Fruit fly (Drosophila melanogaster) whole organism, prepupa: ENCODE results near the gene CG42716.

Experiments used
- Blimp-1 ChIP-seq: fragments of 200-800 bp; sonication (Bioruptor generic); optimal IDR thresholded peaks from 3 replicates; lab custom pipeline; 2017; ENCODE audit warnings: missing biosample characterization, missing genetic modification characterization, mild to moderate bottlenecking, moderate library complexity, missing genetic modification reagents
- CG10631 ChIP-seq: fragments of 200-800 bp; sonication (Bioruptor generic); optimal IDR thresholded peaks from 2 replicates; lab custom pipeline; 2016; ENCODE audit warnings: missing biosample characterization, missing genetic modification characterization
- CG10669 ChIP-seq: fragments of 200-800 bp; sonication (Bioruptor generic); optimal IDR thresholded peaks from 3 replicates; lab custom pipeline; 2018; ENCODE audit warnings: missing biosample characterization, mild to moderate bottlenecking, missing genetic modification characterization, moderate library complexity
- CG11294 ChIP-seq: fragments of 200-800 bp; sonication (Bioruptor generic); IDR thresholded peaks from 2 replicates; pipeline ENCODE4 v1.3.6; 2022; ENCODE audit warnings: missing biosample characterization, missing genetic modification characterization
- CG11762 ChIP-seq: fragments of 200-800 bp; sonication (Bioruptor generic); optimal IDR thresholded peaks from 3 replicates; lab custom pipeline; 2016; ENCODE audit warnings: missing biosample characterization, missing genetic modification characterization; ENCODE audit not compliant: insufficient read depth
- CG11902 ChIP-seq: fragments of 200-800 bp; sonication (Bioruptor generic); optimal IDR thresholded peaks from 3 replicates; lab custom pipeline; 2016; ENCODE audit warnings: missing biosample characterization, missing genetic modification characterization
- CG15336 ChIP-seq: fragments of 200-800 bp; sonication (Bioruptor generic); IDR thresholded peaks from 2 replicates; pipeline ENCODE4 v1.3.6; 2022; ENCODE audit warnings: missing biosample characterization, missing genetic modification characterization
- CG1621 ChIP-seq: fragments of 200-800 bp; sonication (Bioruptor generic); optimal IDR thresholded peaks from 3 replicates; lab custom pipeline; 2018; ENCODE audit warnings: missing biosample characterization, mild to moderate bottlenecking, missing genetic modification characterization
- CG16779 ChIP-seq: fragments of 200-800 bp; sonication (Bioruptor generic); optimal IDR thresholded peaks from 3 replicates; lab custom pipeline; 2017; ENCODE audit warnings: missing biosample characterization, mild to moderate bottlenecking, missing genetic modification characterization
- CG3032 ChIP-seq: fragments of 200-800 bp; optimal IDR thresholded peaks from 2 replicates; lab custom pipeline; 2019; ENCODE audit warnings: missing biosample characterization, mild to moderate bottlenecking, missing genetic modification characterization, moderate library complexity
- CG31627 ChIP-seq: fragments of 200-800 bp; sonication (Bioruptor generic); optimal IDR thresholded peaks from 3 replicates; lab custom pipeline; 2016; ENCODE audit warnings: missing biosample characterization, missing genetic modification characterization
- CG32006 ChIP-seq: fragments of 200-800 bp; sonication (Bioruptor generic); optimal IDR thresholded peaks from 3 replicates; lab custom pipeline; 2017; ENCODE audit warnings: missing biosample characterization, mild to moderate bottlenecking, missing genetic modification characterization
- CG34406 ChIP-seq: fragments of 200-800 bp; sonication (Bioruptor generic); optimal IDR thresholded peaks from 3 replicates; lab custom pipeline; 2016; ENCODE audit warnings: missing biosample characterization, missing genetic modification characterization
- CG3919 ChIP-seq: fragments of 200-800 bp; sonication (Bioruptor generic); optimal IDR thresholded peaks from 3 replicates; lab custom pipeline; 2016; ENCODE audit warnings: missing biosample characterization, missing genetic modification characterization
- CG4318 ChIP-seq: fragments of 200-800 bp; sonication (Bioruptor generic); optimal IDR thresholded peaks from 3 replicates; lab custom pipeline; 2017; ENCODE audit warnings: missing biosample characterization, mild to moderate bottlenecking, missing genetic modification characterization
- CG6163 ChIP-seq: fragments of 200-800 bp; sonication (Bioruptor generic); IDR thresholded peaks from 3 replicates; pipeline ENCODE4 v1.3.6; 2022; ENCODE audit warnings: missing biosample characterization, missing genetic modification characterization
- CG6276 ChIP-seq: fragments of 200-800 bp; sonication (Bioruptor generic); optimal IDR thresholded peaks from 2 replicates; lab custom pipeline; 2017; ENCODE audit warnings: missing biosample characterization, mild to moderate bottlenecking, missing genetic modification characterization
- CG6792 ChIP-seq: fragments of 200-800 bp; sonication (Bioruptor generic); optimal IDR thresholded peaks from 3 replicates; lab custom pipeline; 2016; ENCODE audit warnings: missing biosample characterization, missing genetic modification characterization
- CG7368 ChIP-seq: fragments of 200-800 bp; sonication (Bioruptor generic); optimal IDR thresholded peaks from 3 replicates; lab custom pipeline; 2016; ENCODE audit warnings: missing biosample characterization, missing genetic modification characterization
- CG8119 ChIP-seq: fragments of 200-800 bp; sonication (Bioruptor generic); IDR thresholded peaks from 3 replicates; pipeline ENCODE4 v1.3.6; 2022; ENCODE audit warnings: missing biosample characterization, missing genetic modification characterization
- CG8319 ChIP-seq: fragments of 200-800 bp; sonication (Bioruptor generic); optimal IDR thresholded peaks from 3 replicates; lab custom pipeline; 2016; ENCODE audit warnings: missing biosample characterization, missing genetic modification characterization
- CG8632 ChIP-seq: fragments of 200-800 bp; sonication (Bioruptor generic); optimal IDR thresholded peaks from 3 replicates; lab custom pipeline; 2016; ENCODE audit warnings: missing biosample characterization, missing genetic modification characterization
- CG9139 ChIP-seq: fragments of 200-800 bp; sonication (Bioruptor generic); optimal IDR thresholded peaks from 3 replicates; lab custom pipeline; 2017; ENCODE audit warnings: missing biosample characterization, mild to moderate bottlenecking, missing genetic modification characterization
- Eip75B ChIP-seq: fragments of 200-800 bp; sonication (Bioruptor generic); optimal IDR thresholded peaks from 3 replicates; lab custom pipeline; 2016; ENCODE audit warnings: missing biosample characterization, missing genetic modification characterization
- Eip78C ChIP-seq: fragments of 200-800 bp; sonication (Bioruptor generic); peaks from one replicate; lab custom pipeline; 2016; ENCODE audit warnings: missing biosample characterization, missing genetic modification characterization
- Eip93F ChIP-seq: fragments of 200-800 bp; sonication (Bioruptor generic); optimal IDR thresholded peaks from 2 replicates; lab custom pipeline; 2016; ENCODE audit warnings: missing biosample characterization, mild to moderate bottlenecking, missing genetic modification characterization
- Ets21C ChIP-seq: fragments of 200-800 bp; sonication (Bioruptor generic); optimal IDR thresholded peaks from 3 replicates; lab custom pipeline; 2016; ENCODE audit warnings: missing biosample characterization, missing genetic modification characterization
- Gug ChIP-seq: fragments of 200-800 bp; sonication (Bioruptor generic); IDR thresholded peaks from 2 replicates; pipeline ENCODE4 v1.3.6; 2022; ENCODE audit warnings: missing biosample characterization, missing genetic modification characterization
- Hr39 ChIP-seq: fragments of 200-800 bp; sonication (Bioruptor generic); optimal IDR thresholded peaks from 2 replicates; lab custom pipeline; 2016; ENCODE audit warnings: missing biosample characterization, missing genetic modification characterization
- Hr4 ChIP-seq: fragments of 200-800 bp; sonication (Bioruptor generic); optimal IDR thresholded peaks from 3 replicates; lab custom pipeline; 2016; ENCODE audit warnings: missing biosample characterization, missing genetic modification characterization
- Lpt ChIP-seq: fragments of 200-800 bp; sonication (Bioruptor generic); optimal IDR thresholded peaks from 3 replicates; lab custom pipeline; 2016; ENCODE audit warnings: missing biosample characterization, missing genetic modification characterization
- Met ChIP-seq: fragments of 200-800 bp; sonication (Bioruptor generic); optimal IDR thresholded peaks from 3 replicates; lab custom pipeline; 2016; ENCODE audit warnings: missing biosample characterization, missing genetic modification characterization
- OdsH ChIP-seq: fragments of 200-800 bp; sonication (Bioruptor generic); optimal IDR thresholded peaks from 3 replicates; lab custom pipeline; 2016; ENCODE audit warnings: missing biosample characterization, missing genetic modification characterization
- Smox ChIP-seq: fragments of 200-800 bp; sonication (Bioruptor generic); optimal IDR thresholded peaks from 3 replicates; lab custom pipeline; 2016; ENCODE audit warnings: missing biosample characterization, missing genetic modification characterization
- Sox102F ChIP-seq: fragments of 200-800 bp; sonication (Bioruptor generic); optimal IDR thresholded peaks from 2 replicates; lab custom pipeline; 2016; ENCODE audit warnings: missing biosample characterization, mild to moderate bottlenecking, missing genetic modification characterization
- Sox14 ChIP-seq: fragments of 200-800 bp; sonication (Bioruptor generic); optimal IDR thresholded peaks from 3 replicates; lab custom pipeline; 2016; ENCODE audit warnings: missing biosample characterization, missing genetic modification characterization
- Sox15 ChIP-seq: fragments of 200-800 bp; sonication (Bioruptor generic); optimal IDR thresholded peaks from 3 replicates; lab custom pipeline; 2016; ENCODE audit warnings: missing biosample characterization, missing genetic modification characterization
- achi ChIP-seq: fragments of 200-800 bp; sonication (Bioruptor generic); optimal IDR thresholded peaks from 3 replicates; lab custom pipeline; 2016; ENCODE audit warnings: missing biosample characterization, missing genetic modification characterization
- cyc ChIP-seq: fragments of 200-800 bp; sonication (Bioruptor generic); optimal IDR thresholded peaks from 3 replicates; lab custom pipeline; 2016; ENCODE audit warnings: missing biosample characterization, missing genetic modification characterization
- dac ChIP-seq: fragments of 200-800 bp; sonication (Bioruptor generic); optimal IDR thresholded peaks from 2 replicates; lab custom pipeline; 2017; ENCODE audit warnings: missing biosample characterization, mild to moderate bottlenecking, missing genetic modification characterization
- dsx ChIP-seq: fragments of 200-800 bp; optimal IDR thresholded peaks from 3 replicates; lab custom pipeline; 2019; ENCODE audit warnings: missing biosample characterization, mild to moderate bottlenecking, missing genetic modification characterization, moderate library complexity; ENCODE audit not compliant: poor library complexity, severe bottlenecking
- eg ChIP-seq: fragments of 200-800 bp; sonication (Bioruptor generic); IDR thresholded peaks from 3 replicates; pipeline ENCODE4 v1.3.6; 2022; ENCODE audit warnings: missing biosample characterization, missing genetic modification characterization
- esn ChIP-seq: fragments of 200-800 bp; sonication (Bioruptor generic); optimal IDR thresholded peaks from 2 replicates; lab custom pipeline; 2016; ENCODE audit warnings: missing biosample characterization, mild to moderate bottlenecking, missing genetic modification characterization, moderate library complexity
- fd59A ChIP-seq: fragments of 200-800 bp; sonication (Bioruptor generic); optimal IDR thresholded peaks from 2 replicates; lab custom pipeline; 2017; ENCODE audit warnings: missing biosample characterization, mild to moderate bottlenecking, missing genetic modification characterization, missing genetic modification reagents
- fd85E ChIP-seq: fragments of 200-800 bp; sonication (Bioruptor generic); optimal IDR thresholded peaks from 3 replicates; lab custom pipeline; 2016; ENCODE audit warnings: missing biosample characterization, missing genetic modification characterization
- fkh ChIP-seq: fragments of 200-800 bp; sonication (Bioruptor generic); optimal IDR thresholded peaks from 3 replicates; lab custom pipeline; 2017; ENCODE audit warnings: missing biosample characterization, mild to moderate bottlenecking, missing genetic modification characterization, moderate library complexity
- lz ChIP-seq: fragments of 200-800 bp; sonication (Bioruptor generic); optimal IDR thresholded peaks from 3 replicates; lab custom pipeline; 2016; ENCODE audit warnings: missing biosample characterization, missing genetic modification characterization
- net ChIP-seq: fragments of 200-800 bp; sonication (Bioruptor generic); optimal IDR thresholded peaks from 3 replicates; lab custom pipeline; 2016; ENCODE audit warnings: missing biosample characterization, missing genetic modification characterization
- ss ChIP-seq, 2 experiments: fragments of 200-800 bp; sonication (Bioruptor generic); optimal IDR thresholded peaks; 2 replicates in 1 of 2; 3 replicates in 1 of 2; lab custom pipeline; 2017 to 2018; ENCODE audit warnings: mild to moderate bottlenecking in 2 of 2, missing biosample characterization in 2 of 2, missing genetic modification characterization in 2 of 2, moderate library complexity in 1 of 2
- svp ChIP-seq: fragments of 200-800 bp; sonication (Bioruptor generic); peaks from one replicate; lab custom pipeline; 2016; ENCODE audit warnings: missing biosample characterization, missing genetic modification characterization
- topi ChIP-seq: fragments of 200-800 bp; sonication (Bioruptor generic); optimal IDR thresholded peaks from 3 replicates; lab custom pipeline; 2016; ENCODE audit warnings: missing biosample characterization, missing genetic modification characterization
- vri ChIP-seq: fragments of 200-800 bp; sonication (Bioruptor generic); optimal IDR thresholded peaks from 3 replicates; lab custom pipeline; 2016; ENCODE audit warnings: missing biosample characterization, mild to moderate bottlenecking, missing genetic modification characterization

CG42716 gene

dm6 chr3L:16037048-16037477 is 3.5 kb downstream of the CG42716 start:
- peak; percentile 42 for TF ChIP-seq dsx
- peak; percentile 39 for TF ChIP-seq fd59A (GFP tag; lab: Kevin White, UChicago)
- peak; percentile 88 for TF ChIP-seq svp (GFP tag; lab: Kevin White, UChicago)
- TF ChIP-seq Lpt (GFP tag; lab: Kevin White, UChicago) = peak; percentile 72
- TF ChIP-seq fd85E (GFP tag; lab: Kevin White, UChicago) = no peak
- TF ChIP-seq Blimp-1 (GFP tag; lab: Kevin White, UChicago) = peak; percentile 37
- peak; percentile 51 for TF ChIP-seq CG8632 (GFP tag; lab: Kevin White, UChicago)
- peak; percentile 67 for TF ChIP-seq net (GFP tag; lab: Kevin White, UChicago)
- peak; percentile 43 for TF ChIP-seq Sox15 (GFP tag; lab: Kevin White, UChicago)
- TF ChIP-seq Smox (GFP tag; lab: Kevin White, UChicago) = peak; percentile 78
- peak; percentile 73 for TF ChIP-seq CG31627 (GFP tag; lab: Kevin White, UChicago)
- TF ChIP-seq CG8119 (GFP tag; lab: Robert Waterston, UW) = peak; percentile 82; the same call in 2 of the 3 replicates
- TF ChIP-seq vri = no peak
- TF ChIP-seq esn = peak; percentile 78
- TF ChIP-seq ss (GFP tag; optimal IDR thresholded peaks at IDR 0.05; lab: Kevin White, UChicago) = peak; percentile 3 to 49
- peak; percentile 67 for TF ChIP-seq cyc
- peak; percentile 65 for TF ChIP-seq topi (GFP tag; lab: Kevin White, UChicago)
- TF ChIP-seq CG16779 (tag; lab: Kevin White, UChicago) = peak; percentile 55
- peak; percentile 74 for TF ChIP-seq CG3032 (tag; lab: Kevin White, UChicago)
- peak; percentile 91 for TF ChIP-seq CG15336 (GFP tag; lab: Robert Waterston, UW)
- peak; percentile 43 for TF ChIP-seq fkh (GFP tag; lab: Kevin White, UChicago)
- TF ChIP-seq dac = peak; percentile 9
- peak; percentile 76 for TF ChIP-seq CG6276 (GFP tag; lab: Kevin White, UChicago)
- TF ChIP-seq CG11762 (GFP tag; lab: Kevin White, UChicago) = peak; percentile 53
- TF ChIP-seq CG11294 (GFP tag; lab: Robert Waterston, UW) = peak; percentile 64
- TF ChIP-seq Eip75B (GFP tag; lab: Kevin White, UChicago) = peak; percentile 84
- TF ChIP-seq CG7368 = peak; percentile 50
- peak; percentile 78 for TF ChIP-seq Hr4 (GFP tag; lab: Kevin White, UChicago)
- peak; percentile 80 for TF ChIP-seq Met
- peak; percentile 17 for TF ChIP-seq CG11902 (GFP tag; lab: Kevin White, UChicago)
- TF ChIP-seq Hr39 = peak; percentile 78
- TF ChIP-seq eg (GFP tag; lab: Robert Waterston, UW) = peak; percentile 89
- peak; percentile 65 for TF ChIP-seq CG10631 (GFP tag; lab: Kevin White, UChicago)
- peak; percentile 66 for TF ChIP-seq CG1621
- peak; percentile 35 for TF ChIP-seq CG4318
- TF ChIP-seq Gug (GFP tag; lab: Robert Waterston, UW) = peak; percentile 73
- TF ChIP-seq Eip93F = no peak
- TF ChIP-seq OdsH (GFP tag; lab: Kevin White, UChicago) = peak; percentile 70
- peak; percentile 74 for TF ChIP-seq Sox14 (GFP tag; lab: Kevin White, UChicago)
- peak; percentile 70 for TF ChIP-seq achi (GFP tag; lab: Kevin White, UChicago)
- TF ChIP-seq CG32006 = peak; percentile 75
- TF ChIP-seq CG9139 = no peak
- no peak for TF ChIP-seq CG8319 (GFP tag; lab: Kevin White, UChicago)
- peak; percentile 74 for TF ChIP-seq CG34406
- peak; percentile 85 for TF ChIP-seq CG6163
- TF ChIP-seq lz (GFP tag; lab: Kevin White, UChicago) = peak; percentile 72
- peak; percentile 68 for TF ChIP-seq CG10669
- TF ChIP-seq Eip78C = peak; percentile 94
- TF ChIP-seq Ets21C = peak; percentile 43
- peak; percentile 83 for TF ChIP-seq CG3919 (GFP tag; lab: Kevin White, UChicago)
- TF ChIP-seq CG6792 (GFP tag; lab: Kevin White, UChicago) = peak; percentile 53
- peak; percentile 76 for TF ChIP-seq Sox102F (GFP tag; lab: Kevin White, UChicago)
